Fruit fly (Drosophila melanogaster) whole organism, wandering third instar larva: ENCODE results near the gene RpS28a.

Experiments
- Abd-B ChIP-seq: fragments of >200 bp; optimal IDR thresholded peaks from 2 replicates; lab custom pipeline; 2017; ENCODE audit warnings: missing biosample characterization, missing genetic modification characterization
- CG32264 ChIP-seq: fragments of 200-800 bp; sonication (Bioruptor generic); optimal IDR thresholded peaks from 2 replicates; lab custom pipeline; 2016; ENCODE audit warnings: missing biosample characterization, missing genetic modification characterization
- CG9705 ChIP-seq: fragments of 200-800 bp; sonication (Bioruptor generic); optimal IDR thresholded peaks from 2 replicates; lab custom pipeline; 2018; ENCODE audit warnings: missing biosample characterization, mild to moderate bottlenecking, missing genetic modification characterization
- CrebA ChIP-seq: fragments of 200-800 bp; sonication (Bioruptor generic); optimal IDR thresholded peaks from 2 replicates; lab custom pipeline; 2016; ENCODE audit warnings: missing biosample characterization, mild to moderate bottlenecking, missing genetic modification characterization, borderline replicate concordance
- Dfd ChIP-seq: fragments of >200 bp; optimal IDR thresholded peaks from 2 replicates; lab custom pipeline; 2017; ENCODE audit warnings: missing biosample characterization, missing genetic modification characterization
- Dif ChIP-seq: fragments of 200-275, 200-300 bp; sonication (Bioruptor generic); optimal IDR thresholded peaks from 2 replicates; lab custom pipeline; 2018; ENCODE audit warnings: missing biosample characterization, missing genetic modification characterization; ENCODE audit not compliant: partially characterized antibody
- GATAd ChIP-seq: sonication (Bioruptor generic); optimal IDR thresholded peaks from 2 replicates; lab custom pipeline; 2016; ENCODE audit warnings: missing biosample characterization, missing genetic modification characterization
- HLH106 ChIP-seq: fragments of 200-800 bp; optimal IDR thresholded peaks from 3 replicates; lab custom pipeline; 2019; ENCODE audit warnings: missing biosample characterization, mild to moderate bottlenecking, missing genetic modification characterization, moderate library complexity
- Hnf4 ChIP-seq: fragments of 200-800 bp; sonication (Bioruptor generic); optimal IDR thresholded peaks from 2 replicates; lab custom pipeline; 2016; ENCODE audit warnings: missing biosample characterization, mild to moderate bottlenecking, missing genetic modification characterization
- Hr83 ChIP-seq: fragments of 200-300 bp; sonication (Bioruptor generic); optimal IDR thresholded peaks from 2 replicates; lab custom pipeline; 2016; ENCODE audit warnings: missing biosample characterization, mild to moderate bottlenecking, missing genetic modification characterization, moderate library complexity; ENCODE audit not compliant: poor library complexity, severe bottlenecking
- Jra ChIP-seq: sonication (Bioruptor generic); optimal IDR thresholded peaks from 2 replicates; lab custom pipeline; 2016; ENCODE audit warnings: missing biosample characterization, missing genetic modification characterization
- Mio ChIP-seq: sonication (Bioruptor generic); optimal IDR thresholded peaks from 2 replicates; lab custom pipeline; 2016; ENCODE audit warnings: missing biosample characterization, missing genetic modification characterization
- Myc ChIP-seq: fragments of >200 bp; optimal IDR thresholded peaks from 2 replicates; lab custom pipeline; 2017
- N ChIP-seq: fragments of >200 bp; optimal IDR thresholded peaks from 2 replicates; lab custom pipeline; 2018; ENCODE audit warnings: missing biosample characterization, missing external identifiers, missing genetic modification characterization
- OdsH ChIP-seq: fragments of 200-800 bp; sonication (Bioruptor generic); optimal IDR thresholded peaks from 2 replicates; lab custom pipeline; 2016; ENCODE audit warnings: missing biosample characterization, mild to moderate bottlenecking, missing genetic modification characterization
- Rel ChIP-seq, 2 experiments: fragments of 200-800 bp; sonication (Bioruptor generic) in 1 of 2; optimal IDR thresholded peaks; 2 replicates in 1 of 2; 3 replicates in 1 of 2; lab custom pipeline; 2016 to 2019; ENCODE audit warnings: mild to moderate bottlenecking in 2 of 2, missing biosample characterization in 2 of 2, missing genetic modification characterization in 2 of 2, moderate library complexity in 1 of 2
- Sp1 ChIP-seq: fragments of 200-800 bp; sonication (Bioruptor generic); optimal IDR thresholded peaks from 3 replicates; lab custom pipeline; 2019; ENCODE audit warnings: missing biosample characterization, mild to moderate bottlenecking, missing genetic modification characterization, moderate library complexity
- Vsx2 ChIP-seq: fragments of 200-300, 225-300 bp; sonication (Bioruptor generic); optimal IDR thresholded peaks from 2 replicates; lab custom pipeline; 2018; ENCODE audit warnings: missing biosample characterization, missing genetic modification characterization; ENCODE audit not compliant: partially characterized antibody
- br ChIP-seq: fragments of 200-800 bp; sonication (Bioruptor generic); optimal IDR thresholded peaks from 2 replicates; lab custom pipeline; 2016; ENCODE audit warnings: missing biosample characterization, missing genetic modification characterization
- dl ChIP-seq, 2 experiments: fragments of 175-275, 200-275 bp in 1 of 2; fragments of 200-275 bp in 1 of 2; sonication (Bioruptor generic); optimal IDR thresholded peaks; lab custom pipeline; 2018; ENCODE audit warnings: mild to moderate bottlenecking in 2 of 2, missing biosample characterization in 2 of 2, missing genetic modification characterization in 2 of 2, moderate library complexity in 2 of 2; ENCODE audit not compliant: partially characterized antibody in 2 of 2, insufficient read depth in 1 of 2
- dmrt93B ChIP-seq: fragments of 200-800 bp; sonication (Bioruptor generic); optimal IDR thresholded peaks from 2 replicates; lab custom pipeline; 2018; ENCODE audit warnings: missing biosample characterization, mild to moderate bottlenecking, missing genetic modification characterization
- dsf ChIP-seq: sonication (Bioruptor generic); optimal IDR thresholded peaks from 2 replicates; lab custom pipeline; 2016; ENCODE audit warnings: missing biosample characterization, missing genetic modification characterization, borderline replicate concordance
- ey ChIP-seq: fragments of 200-800 bp; sonication (Bioruptor generic); optimal IDR thresholded peaks from 2 replicates; lab custom pipeline; 2016; ENCODE audit warnings: missing biosample characterization, missing genetic modification characterization
- foxo ChIP-seq, 2 experiments: fragments of 200-800 bp; sonication (Bioruptor generic); optimal IDR thresholded peaks; 2 replicates in 1 of 2; 3 replicates in 1 of 2; lab custom pipeline; 2016 to 2017; ENCODE audit warnings: missing biosample characterization in 2 of 2, missing genetic modification characterization in 2 of 2
- h ChIP-seq: fragments of 200-800 bp; sonication (Bioruptor generic); optimal IDR thresholded peaks from 3 replicates; lab custom pipeline; 2016; ENCODE audit warnings: missing biosample characterization, mild to moderate bottlenecking, missing genetic modification characterization
- lola ChIP-seq: fragments of >200 bp; optimal IDR thresholded peaks from 2 replicates; lab custom pipeline; 2017; ENCODE audit warnings: missing biosample characterization, missing genetic modification characterization
- psq ChIP-seq: fragments of 200-800 bp; sonication (Bioruptor generic); optimal IDR thresholded peaks from 3 replicates; lab custom pipeline; 2017; ENCODE audit warnings: missing biosample characterization, mild to moderate bottlenecking, missing genetic modification characterization, moderate library complexity
- rgr ChIP-seq: fragments of 200-800 bp; sonication (Bioruptor generic); optimal IDR thresholded peaks from 3 replicates; lab custom pipeline; 2016; ENCODE audit warnings: missing biosample characterization, mild to moderate bottlenecking, missing genetic modification characterization
- sage ChIP-seq: fragments of 200-800 bp; sonication (Bioruptor generic); optimal IDR thresholded peaks from 2 replicates; lab custom pipeline; 2016; ENCODE audit warnings: missing biosample characterization, mild to moderate bottlenecking, missing genetic modification characterization
- sv ChIP-seq: fragments of 200-800 bp; sonication (Bioruptor generic); optimal IDR thresholded peaks from 3 replicates; lab custom pipeline; 2016; ENCODE audit warnings: missing biosample characterization, missing genetic modification characterization
- usp ChIP-seq: fragments of >200 bp; optimal IDR thresholded peaks from 2 replicates; lab custom pipeline; 2017; ENCODE audit warnings: missing biosample characterization, missing genetic modification characterization
- woc ChIP-seq: sonication (Bioruptor generic); optimal IDR thresholded peaks from 2 replicates; lab custom pipeline; 2016; ENCODE audit warnings: missing biosample characterization, mild to moderate bottlenecking, missing genetic modification characterization

The RpS28a gene

dm6 chr3R:30043139-30043744, 20.8 kb upstream of the RpS28a start, which contains the start of gene Sry-delta:
TSS of gene Sry-delta (plus strand) at chr3R:30043341.
- TF ChIP-seq Dif (peak; percentile 18), psq (GFP tag; lab: Kevin White, UChicago) (peak; percentile 35), CG32264 (GFP tag; lab: Kevin White, UChicago) (peak; percentile 5), ey (GFP tag; lab: Kevin White, UChicago) (peak; percentile 73), sv (GFP tag; lab: Kevin White, UChicago) (peak; percentile 81), h (GFP tag; lab: Kevin White, UChicago) (no peak), woc (GFP tag; lab: Kevin White, UChicago) (no peak), Vsx2 (GFP tag; lab: Kevin White, UChicago) (no peak), rgr (GFP tag; lab: Kevin White, UChicago) (peak; percentile 80), Hr83 (GFP tag; lab: Kevin White, UChicago) (peak; percentile 97), CG9705 (GFP tag; lab: Kevin White, UChicago) (peak; percentile 70), Sp1 (peak; percentile 71), HLH106 (tag; lab: Kevin White, UChicago) (peak; percentile 75), OdsH (peak; percentile 61), usp (no peak), foxo (GFP tag; optimal IDR thresholded peaks at IDR 0.05; lab: Kevin White, UChicago) (peak in 1 of 2 experiments; percentile 87), dsf (GFP tag; lab: Kevin White, UChicago) (peak; percentile 43)

- TF ChIP-seq psq (GFP tag; lab: Kevin White, UChicago) (no peak), CG32264 (GFP tag; lab: Kevin White, UChicago) (no peak), br (GFP tag; lab: Kevin White, UChicago) (no peak), Rel (GFP tag; optimal IDR thresholded peaks at IDR 0.05; lab: Kevin White, UChicago) (no peak), Rel (tag; optimal IDR thresholded peaks at IDR 0.05; lab: Kevin White, UChicago) (no peak), Mio (GFP tag; lab: Kevin White, UChicago) (no peak), ey (GFP tag; lab: Kevin White, UChicago) (no peak), CrebA (GFP tag; lab: Kevin White, UChicago) (no peak), HLH106 (tag; lab: Kevin White, UChicago) (no peak), dl (GFP tag; optimal IDR thresholded peaks at IDR 0.05; lab: Kevin White, UChicago; ENCODE audit: insufficient read depth in 1 of 2, partially characterized antibody in 2 of 2) (no peak), Dfd (GFP tag; lab: Kevin White, UChicago) (no peak), woc (GFP tag; lab: Kevin White, UChicago) (no peak), sage (GFP tag; lab: Kevin White, UChicago) (no peak)
- TF ChIP-seq, all 38 proteins: peak for 0
Measured at dm6 chr3R:30040879-30041278, 18.4 kb upstream of the RpS28a start.

- TF ChIP-seq Hr83 (GFP tag; lab: Kevin White, UChicago) = peak; percentile 67
- TF ChIP-seq sv (GFP tag; lab: Kevin White, UChicago) = peak; percentile 5
- no peak for TF ChIP-seq usp
- TF ChIP-seq Jra (GFP tag; lab: Kevin White, UChicago) = no peak
- TF ChIP-seq dmrt93B (GFP tag; lab: Kevin White, UChicago) = no peak
- no peak for TF ChIP-seq OdsH
- TF ChIP-seq h (GFP tag; lab: Kevin White, UChicago) = no peak
- no peak for TF ChIP-seq GATAd (GFP tag; lab: Kevin White, UChicago)
Measured at dm6 chr3R:30039494-30039893, 17.0 kb upstream of the RpS28a start, which contains the start of the genes janA, Sry-alpha and Sry-beta. TSS of gene janA (minus strand) at chr3R:30039533. TSS of gene Sry-alpha (plus strand) at chr3R:30039719. TSS of gene Sry-beta (plus strand) at chr3R:30039719.

- no peak for TF ChIP-seq Hr83 (GFP tag; lab: Kevin White, UChicago)
Measured at dm6 chr3R:30038628-30039027, 16.2 kb upstream of the RpS28a start, which contains the start of gene janB. TSS of gene janB (minus strand) at chr3R:30038728.

dm6 chr3R:30037630-30038029, 15.2 kb upstream of the RpS28a start, which contains the start of gene ocn:
TSS of gene ocn (minus strand) at chr3R:30037730.
- TF ChIP-seq sv (GFP tag; lab: Kevin White, UChicago) = no peak
- TF ChIP-seq psq (GFP tag; lab: Kevin White, UChicago) = no peak
- no peak for TF ChIP-seq Jra (GFP tag; lab: Kevin White, UChicago)
- no peak for TF ChIP-seq Myc (lab: Kevin White, UChicago)
- TF ChIP-seq Dfd (GFP tag; lab: Kevin White, UChicago) = no peak
- no peak for TF ChIP-seq Vsx2 (GFP tag; lab: Kevin White, UChicago)
- no peak for TF ChIP-seq ey (GFP tag; lab: Kevin White, UChicago)
- TF ChIP-seq Hr83 (GFP tag; lab: Kevin White, UChicago) = no peak
- no peak for TF ChIP-seq Abd-B
- TF ChIP-seq h (GFP tag; lab: Kevin White, UChicago) = no peak
- no peak for TF ChIP-seq lola (GFP tag; lab: Kevin White, UChicago)
- TF ChIP-seq N (GFP tag; lab: Kevin White, UChicago) = no peak
- TF ChIP-seq Mio (GFP tag; lab: Kevin White, UChicago) = no peak
- TF ChIP-seq CG9705 (GFP tag; lab: Kevin White, UChicago) = no peak
- TF ChIP-seq dmrt93B (GFP tag; lab: Kevin White, UChicago) = no peak
- TF ChIP-seq Hnf4 (GFP tag; lab: Kevin White, UChicago) = no peak
- TF ChIP-seq GATAd (GFP tag; lab: Kevin White, UChicago) = no peak
- no peak for TF ChIP-seq OdsH
- no peak for TF ChIP-seq HLH106 (tag; lab: Kevin White, UChicago)
- no peak for TF ChIP-seq Dif
